Worm (Caenorhabditis elegans): ENCODE data around the gene clec-239.

DNA sequence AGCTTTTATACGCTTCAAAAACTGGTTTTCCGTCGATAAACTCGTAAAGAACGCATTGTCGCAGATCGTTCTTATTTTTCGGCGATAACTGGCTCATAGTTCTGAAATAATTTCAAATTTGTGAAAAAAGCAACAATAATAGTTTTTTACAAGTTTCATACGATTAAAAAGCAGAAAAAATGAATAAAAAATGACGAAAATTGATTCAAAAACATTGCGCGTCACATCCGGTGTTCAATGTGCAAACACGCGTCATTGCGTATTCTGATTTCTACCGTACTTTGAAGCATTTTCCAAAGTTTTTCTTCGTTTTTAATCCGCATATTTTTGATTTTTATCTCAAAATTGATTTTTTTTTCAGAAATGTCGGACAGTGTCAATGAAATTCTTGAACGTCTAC, 38.0 kb upstream of the clec-239 start, which contains the start of the genes fbxa-206 and Y102A5C.2:
- TF ChIP-seq egl-27 (tag; optimal IDR thresholded peaks at IDR 0.05), result no peak
- TF ChIP-seq C16A3.4 (tag; optimal IDR thresholded peaks at IDR 0.05), result no peak
- no peak for TF ChIP-seq efl-1 (optimal IDR thresholded peaks at IDR 0.05)
- no peak for TF ChIP-seq efl-1 (GFP tag; optimal IDR thresholded peaks at IDR 0.05 in 1 of 2)
- TF ChIP-seq hlh-17 (GFP tag; optimal IDR thresholded peaks at IDR 0.05; ENCODE audit: borderline replicate concordance), result no peak
- no peak for TF ChIP-seq unc-62 (GFP tag; optimal IDR thresholded peaks at IDR 0.05)
- TF ChIP-seq nhr-11 (tag; optimal IDR thresholded peaks at IDR 0.05), result no peak
- no peak for TF ChIP-seq ama-1 (optimal IDR thresholded peaks at IDR 0.05)
- no peak for TF ChIP-seq mdl-1 (tag; optimal IDR thresholded peaks at IDR 0.05)
